Worm (Caenorhabditis elegans) whole organism, L3 larva: ENCODE results near the gene ins-2.
A peak's percentile ranks its signal among the peaks of the same experiment; 100 is the strongest.

Experiments used
- ZK546.5 ChIP-seq: sonication (generic microtip); optimal IDR thresholded peaks from 2 replicates; lab custom pipeline; 2017; ENCODE audit warnings: missing biosample characterization, missing genetic modification characterization
- aly-2 ChIP-seq: fragments of 150-350 bp; optimal IDR thresholded peaks from 2 replicates; lab custom pipeline; 2014; ENCODE audit warnings: missing biosample characterization, missing genetic modification characterization
- ama-1 ChIP-seq: fragments of 150-350 bp; optimal IDR thresholded peaks from 2 replicates; lab custom pipeline; 2018
- egl-5 ChIP-seq: fragments of 150-350 bp; optimal IDR thresholded peaks from 2 replicates; lab custom pipeline; 2017; ENCODE audit warnings: missing biosample characterization, missing genetic modification reagents, missing genetic modification characterization, inconsistent platforms
- elt-3 ChIP-seq, 3 experiments: fragments of 150-350 bp in 1 of 3; sonication (generic microtip) in 2 of 3; optimal IDR thresholded peaks; 2 replicates in 2 of 3; 4 replicates in 1 of 3; lab custom pipeline; 2014 to 2017; ENCODE audit warnings: missing biosample characterization in 3 of 3, missing genetic modification characterization in 3 of 3
- lin-15B ChIP-seq: fragments of 150-350 bp; optimal IDR thresholded peaks from 2 replicates; lab custom pipeline; 2014; ENCODE audit warnings: missing biosample characterization, missing genetic modification characterization
- pqm-1 ChIP-seq: fragments of 150-350 bp; optimal IDR thresholded peaks from 2 replicates; lab custom pipeline; 2017; ENCODE audit warnings: missing biosample characterization, missing genetic modification characterization, inconsistent platforms
- sea-2 ChIP-seq: fragments of 150-350 bp; sonication (generic microtip); optimal IDR thresholded peaks from 4 replicates; lab custom pipeline; 2014; ENCODE audit warnings: missing biosample characterization, missing genetic modification reagents, missing genetic modification characterization
- skn-1 ChIP-seq: fragments of 150-350 bp; optimal IDR thresholded peaks from 2 replicates; lab custom pipeline; 2014; ENCODE audit warnings: missing biosample characterization, missing genetic modification characterization
- snpc-4 ChIP-seq: fragments of 150-350 bp; optimal IDR thresholded peaks from 2 replicates; lab custom pipeline; 2014; ENCODE audit warnings: missing biosample characterization, missing genetic modification characterization
- zag-1 ChIP-seq: fragments of 150-350 bp; optimal IDR thresholded peaks from 2 replicates; lab custom pipeline; 2014; ENCODE audit warnings: missing biosample characterization, missing genetic modification characterization

- TF ChIP-seq snpc-4 = no peak
- no peak for TF ChIP-seq ZK546.5 (tag; lab: Kevin White, UChicago)
- TF ChIP-seq ama-1 (lab: Kevin White, UChicago) = no peak
- no peak for TF ChIP-seq aly-2
- no peak for TF ChIP-seq egl-5 (tag; lab: Kevin White, UChicago)
- no peak for TF ChIP-seq lin-15B
- no peak for TF ChIP-seq elt-3 (tag; optimal IDR thresholded peaks at IDR 0.05; lab: Kevin White, UChicago)
- TF ChIP-seq pqm-1 (tag; lab: Kevin White, UChicago) = peak; percentile 100
- TF ChIP-seq zag-1 (tag; lab: Kevin White, UChicago) = no peak
- peak; percentile 76 for TF ChIP-seq skn-1 (tag; lab: Kevin White, UChicago)
- no peak for TF ChIP-seq sea-2 (GFP tag; lab: Kevin White, UChicago)
Measured at ce11 chrII:6026646-6027045, 38.3 kb downstream of the ins-2 start.
